Worm (Caenorhabditis elegans) whole organism, L4 larva: Measurements from ENCODE around the gene F16B4.6.

ENCODE experiments used
- R02D3.7 ChIP-seq: fragments of 150-350 bp; sonication (generic microtip); optimal IDR thresholded peaks from 3 replicates; lab custom pipeline; 2014; ENCODE audit warnings: missing biosample characterization, missing genetic modification characterization
- T20F7.1 ChIP-seq: fragments of 200-800 bp; sonication (Bioruptor generic); optimal IDR thresholded peaks from 2 replicates; lab custom pipeline; 2018; ENCODE audit warnings: mild to moderate bottlenecking, missing genetic modification characterization, missing compliant biosample characterization
- ZK337.2 ChIP-seq: fragments of 200-800 bp; sonication (Bioruptor generic); IDR thresholded peaks from 2 replicates; pipeline ENCODE4 v1.3.6; 2022; ENCODE audit warnings: missing genetic modification reagents, missing genetic modification characterization, missing compliant biosample characterization
- aha-1 ChIP-seq: fragments of 150-350 bp; peaks from one replicate; lab custom pipeline; 2014; ENCODE audit warnings: missing biosample characterization, missing genetic modification characterization
- attf-4 ChIP-seq: sonication (generic microtip); optimal IDR thresholded peaks from 3 replicates; lab custom pipeline; 2017; ENCODE audit warnings: missing biosample characterization, missing genetic modification characterization
- ceh-82 ChIP-seq: sonication (generic microtip); optimal IDR thresholded peaks from 2 replicates; lab custom pipeline; 2017; ENCODE audit warnings: missing biosample characterization, missing genetic modification characterization
- cey-2 ChIP-seq: sonication (generic microtip); optimal IDR thresholded peaks from 3 replicates; lab custom pipeline; 2017; ENCODE audit warnings: missing genetic modification characterization, mild to moderate bottlenecking, missing compliant biosample characterization, antibody characterized with exemption, borderline replicate concordance; ENCODE audit not compliant: insufficient read depth
- daf-12 ChIP-seq: fragments of 150-350 bp; optimal IDR thresholded peaks from 2 replicates; lab custom pipeline; 2014; ENCODE audit warnings: missing biosample characterization, missing genetic modification reagents, missing genetic modification characterization
- daf-16 ChIP-seq, 3 experiments: sonication (generic microtip); optimal IDR thresholded peaks; 2 replicates each; lab custom pipeline; 2016 to 2017; ENCODE audit warnings: missing genetic modification characterization in 3 of 3, missing genetic modification reagents in 3 of 3, mild to moderate bottlenecking in 2 of 3, missing compliant biosample characterization in 2 of 3, missing biosample characterization in 1 of 3, moderate library complexity in 1 of 3
- daf-8 ChIP-seq: fragments of 200-800 bp; sonication (Bioruptor generic); IDR thresholded peaks from 2 replicates; pipeline ENCODE4 v1.3.6; 2022; ENCODE audit warnings: missing genetic modification characterization, missing compliant biosample characterization
- dmd-6 ChIP-seq: fragments of 200-800 bp; sonication (Bioruptor generic); IDR thresholded peaks from 2 replicates; pipeline ENCODE4 v1.3.6; 2022; ENCODE audit warnings: missing genetic modification reagents, missing genetic modification characterization, missing compliant biosample characterization
- dmd-8 ChIP-seq: fragments of 200-800 bp; sonication (Bioruptor generic); IDR thresholded peaks from 2 replicates; pipeline ENCODE4 v1.3.6; 2022; ENCODE audit warnings: missing genetic modification characterization, missing compliant biosample characterization
- dve-1 ChIP-seq: sonication (generic microtip); optimal IDR thresholded peaks from 2 replicates; lab custom pipeline; 2017; ENCODE audit warnings: antibody characterized with exemption, mild to moderate bottlenecking, missing genetic modification characterization, missing compliant biosample characterization; ENCODE audit not compliant: insufficient read depth
- fos-1 ChIP-seq: fragments of 150-350 bp; optimal IDR thresholded peaks from 2 replicates; lab custom pipeline; 2014; ENCODE audit warnings: missing biosample characterization, missing genetic modification characterization
- hlh-11 ChIP-seq: fragments of 200-800 bp; sonication (Bioruptor generic); optimal IDR thresholded peaks from 2 replicates; lab custom pipeline; 2018; ENCODE audit warnings: mild to moderate bottlenecking, missing genetic modification characterization, missing compliant biosample characterization
- hlh-30 ChIP-seq: sonication (generic microtip); optimal IDR thresholded peaks from 2 replicates; lab custom pipeline; 2017; ENCODE audit warnings: antibody characterized with exemption, mild to moderate bottlenecking, missing genetic modification characterization, missing compliant biosample characterization; ENCODE audit not compliant: insufficient read depth
- hmg-1.1 ChIP-seq: fragments of 200-800 bp; sonication (Bioruptor generic); IDR thresholded peaks from 2 replicates; pipeline ENCODE4 v1.3.6; 2022; ENCODE audit warnings: missing genetic modification reagents, missing genetic modification characterization, missing compliant biosample characterization
- lin-1 ChIP-seq: fragments of 200-800 bp; sonication (Bioruptor generic); IDR thresholded peaks from 2 replicates; pipeline ENCODE4 v1.3.6; 2022; ENCODE audit warnings: missing genetic modification reagents, missing genetic modification characterization, missing compliant biosample characterization
- lin-13 ChIP-seq: fragments of 150-350 bp; optimal IDR thresholded peaks from 2 replicates; lab custom pipeline; 2014; ENCODE audit warnings: missing biosample characterization, missing genetic modification reagents, missing genetic modification characterization
- lin-39 ChIP-seq: fragments of 150-350 bp; optimal IDR thresholded peaks from 2 replicates; lab custom pipeline; 2014; ENCODE audit warnings: missing biosample characterization, missing genetic modification reagents, missing genetic modification characterization
- madf-9 ChIP-seq: fragments of 200-800 bp; sonication (Bioruptor generic); conservative IDR thresholded peaks from 2 replicates; pipeline ENCODE4 v1.3.6; 2022; ENCODE audit warnings: missing genetic modification reagents, missing genetic modification characterization, missing compliant biosample characterization
- mdl-1 ChIP-seq, 2 experiments: fragments of 150-350 bp in 1 of 2; sonication (generic microtip) in 1 of 2; optimal IDR thresholded peaks; 2 replicates each; lab custom pipeline; 2014 to 2017; ENCODE audit warnings: missing biosample characterization in 2 of 2, missing genetic modification characterization in 2 of 2
- mep-1 ChIP-seq: fragments of 150-350 bp; sonication (generic microtip); optimal IDR thresholded peaks from 3 replicates; lab custom pipeline; 2014; ENCODE audit warnings: missing biosample characterization, missing genetic modification characterization
- mes-2 ChIP-seq: sonication (generic microtip); optimal IDR thresholded peaks from 2 replicates; lab custom pipeline; 2016; ENCODE audit warnings: missing genotype, mild to moderate bottlenecking, missing genetic modification characterization, missing compliant biosample characterization; ENCODE audit not compliant: poor library complexity, severe bottlenecking
- mxl-2 ChIP-seq: fragments of 200-800 bp; sonication (Bioruptor generic); conservative IDR thresholded peaks from 2 replicates; pipeline ENCODE4 v1.3.6; 2022; ENCODE audit warnings: missing genetic modification reagents, missing genetic modification characterization, missing compliant biosample characterization
- mxl-3 ChIP-seq: fragments of 200-800 bp; sonication (Bioruptor generic); optimal IDR thresholded peaks from 2 replicates; lab custom pipeline; 2018; ENCODE audit warnings: mild to moderate bottlenecking, missing genetic modification characterization, missing compliant biosample characterization
- nhr-25 ChIP-seq: sonication (generic microtip); optimal IDR thresholded peaks from 2 replicates; lab custom pipeline; 2017; ENCODE audit warnings: missing genetic modification characterization, mild to moderate bottlenecking, missing compliant biosample characterization, antibody characterized with exemption, moderate library complexity, borderline replicate concordance; ENCODE audit not compliant: insufficient read depth
- nhr-28 ChIP-seq: fragments of 150-350 bp; optimal IDR thresholded peaks from 2 replicates; lab custom pipeline; 2014; ENCODE audit warnings: missing biosample characterization, missing genetic modification characterization
- nhr-42 ChIP-seq: fragments of 200-800 bp; sonication (Bioruptor generic); IDR thresholded peaks from 2 replicates; pipeline ENCODE4 v1.3.6; 2022; ENCODE audit warnings: missing genetic modification characterization, missing compliant biosample characterization
- nhr-77 ChIP-seq: fragments of 150-350 bp; optimal IDR thresholded peaks from 2 replicates; lab custom pipeline; 2014; ENCODE audit warnings: missing biosample characterization, missing genetic modification characterization
- saeg-2 ChIP-seq: fragments of 200-800 bp; sonication (Bioruptor generic); IDR thresholded peaks from 2 replicates; pipeline ENCODE4 v1.3.6; 2022; ENCODE audit warnings: missing genetic modification reagents, missing genetic modification characterization, missing compliant biosample characterization
- sdz-12 ChIP-seq: fragments of 200-800 bp; sonication (Bioruptor generic); optimal IDR thresholded peaks from 2 replicates; lab custom pipeline; 2018; ENCODE audit warnings: mild to moderate bottlenecking, missing genetic modification characterization, missing compliant biosample characterization
- set-16 ChIP-seq: fragments of 200-800 bp; sonication (Bioruptor generic); IDR thresholded peaks from 2 replicates; pipeline ENCODE4 v1.3.6; 2022; ENCODE audit warnings: missing genetic modification reagents, missing genetic modification characterization, missing compliant biosample characterization
- skn-1 ChIP-seq: fragments of 150-350 bp; optimal IDR thresholded peaks from 2 replicates; lab custom pipeline; 2014; ENCODE audit warnings: missing biosample characterization, missing genetic modification characterization
- snpc-1.2 ChIP-seq: fragments of 200-800 bp; sonication (Bioruptor generic); IDR thresholded peaks from 2 replicates; pipeline ENCODE4 v1.3.6; 2022; ENCODE audit warnings: missing genetic modification reagents, missing genetic modification characterization, missing compliant biosample characterization
- spr-1 ChIP-seq: sonication (generic microtip); optimal IDR thresholded peaks from 2 replicates; lab custom pipeline; 2016; ENCODE audit warnings: mild to moderate bottlenecking, missing genetic modification characterization, missing compliant biosample characterization
- spr-3 ChIP-seq: fragments of 200-800 bp; sonication (Bioruptor generic); optimal IDR thresholded peaks from 2 replicates; lab custom pipeline; 2018; ENCODE audit warnings: mild to moderate bottlenecking, missing genetic modification characterization, missing compliant biosample characterization
- tag-97 ChIP-seq: fragments of 200-800 bp; sonication (Bioruptor generic); IDR thresholded peaks from 2 replicates; pipeline ENCODE4 v1.3.6; 2022; ENCODE audit warnings: missing genetic modification characterization, missing compliant biosample characterization
- unc-62 ChIP-seq, 3 experiments: fragments of 150-350 bp in 1 of 3; sonication (generic microtip); optimal IDR thresholded peaks in 2 of 3; peaks in 1 of 3; 1 replicate in 1 of 3; 2 replicates in 2 of 3; lab custom pipeline; 2014 to 2017; ENCODE audit warnings: missing biosample characterization in 3 of 3, missing genetic modification characterization in 3 of 3, missing genetic modification reagents in 3 of 3, missing genotype in 1 of 3
- zag-1 ChIP-seq: fragments of 150-350 bp; optimal IDR thresholded peaks from 2 replicates; lab custom pipeline; 2014; ENCODE audit warnings: missing biosample characterization, missing genetic modification characterization
- ztf-7 ChIP-seq: fragments of 150-350 bp; optimal IDR thresholded peaks from 2 replicates; lab custom pipeline; 2014; ENCODE audit warnings: missing biosample characterization, missing genetic modification characterization

The F16B4.6 gene

ce11 chrV:1627269-1627668 is 40.3 kb downstream of the F16B4.6 start:
- TF ChIP-seq tag-97, result no peak
- TF ChIP-seq dmd-8 (GFP tag; lab: Robert Waterston, UW), result no peak
- TF ChIP-seq unc-62 (GFP tag; optimal IDR thresholded peaks at IDR 0.05 in 1 of 2; lab: Kevin White, UChicago), result peak in 1 of 2 experiments; percentile 74
- no peak for TF ChIP-seq unc-62 (tag; optimal IDR thresholded peaks at IDR 0.05; lab: Kevin White, UChicago)
- no peak for TF ChIP-seq T20F7.1 (GFP tag; lab: Kevin White, UChicago)
- no peak for TF ChIP-seq spr-3 (GFP tag; lab: Kevin White, UChicago)
- no peak for TF ChIP-seq fos-1 (tag; lab: Kevin White, UChicago)
- TF ChIP-seq hmg-1.1 (GFP tag; lab: Robert Waterston, UW), result no peak
- peak; percentile 25 for TF ChIP-seq aha-1 (tag; lab: Kevin White, UChicago)
- peak in 1 of 2 experiments; percentile 37 for TF ChIP-seq mdl-1 (tag; optimal IDR thresholded peaks at IDR 0.05; lab: Kevin White, UChicago)
- no peak for TF ChIP-seq saeg-2 (GFP tag; lab: Robert Waterston, UW)
- TF ChIP-seq attf-4 (tag; lab: Kevin White, UChicago), result no peak
- TF ChIP-seq daf-8 (GFP tag; lab: Robert Waterston, UW), result no peak
- TF ChIP-seq mxl-3 (GFP tag; lab: Kevin White, UChicago), result peak; percentile 23
- TF ChIP-seq zag-1, result no peak
- TF ChIP-seq dmd-6 (GFP tag; lab: Robert Waterston, UW), result peak; percentile 39
- TF ChIP-seq hlh-11, result peak; percentile 40
- no peak for TF ChIP-seq sdz-12 (GFP tag; lab: Kevin White, UChicago)
- TF ChIP-seq hlh-30 (tag; lab: Kevin White, UChicago), result peak; percentile 55
- no peak for TF ChIP-seq daf-12 (tag; lab: Kevin White, UChicago)
- TF ChIP-seq mep-1 (tag; lab: Kevin White, UChicago), result peak; percentile 23
- TF ChIP-seq R02D3.7 (tag; lab: Kevin White, UChicago), result no peak
- TF ChIP-seq ceh-82 (tag; lab: Kevin White, UChicago), result no peak
- TF ChIP-seq cey-2 (tag; lab: Kevin White, UChicago), result no peak
- no peak for TF ChIP-seq mxl-2 (GFP tag; lab: Robert Waterston, UW)
- TF ChIP-seq nhr-42 (GFP tag; lab: Robert Waterston, UW), result peak; percentile 71; the same call in 1 of the 2 replicates
- TF ChIP-seq mes-2 (tag; lab: Kevin White, UChicago), result peak; percentile 21
- no peak for TF ChIP-seq set-16
- peak; percentile 32 for TF ChIP-seq nhr-25
- TF ChIP-seq nhr-77 (tag; lab: Kevin White, UChicago), result peak; percentile 95
- no peak for TF ChIP-seq lin-39
- peak; percentile 6 for TF ChIP-seq dve-1 (tag; lab: Kevin White, UChicago)
- no peak for TF ChIP-seq snpc-1.2 (GFP tag; lab: Robert Waterston, UW)
- peak; percentile 100 for TF ChIP-seq nhr-28
- TF ChIP-seq spr-1 (tag; lab: Kevin White, UChicago), result no peak
- no peak for TF ChIP-seq madf-9 (GFP tag; lab: Robert Waterston, UW)
- no peak for TF ChIP-seq skn-1
- no peak for TF ChIP-seq lin-13 (GFP tag; lab: Kevin White, UChicago)

ce11 chrV:1629329-1629728 is 42.3 kb downstream of the F16B4.6 start, which contains the start of gene nhr-238:
Gene nhr-238, minus strand, starts transcription at chrV:1629432.
- TF ChIP-seq dve-1 (tag; lab: Kevin White, UChicago) (peak; percentile 44), daf-16 (GFP tag; optimal IDR thresholded peaks at IDR 0.05; lab: Kevin White, UChicago) (no peak), daf-16 (tag; optimal IDR thresholded peaks at IDR 0.05; lab: Kevin White, UChicago) (peak; percentile 17), nhr-42 (GFP tag; lab: Robert Waterston, UW) (peak; percentile 85), nhr-77 (tag; lab: Kevin White, UChicago) (peak; percentile 99), lin-1 (no peak), ztf-7 (peak; percentile 75), ZK337.2 (no peak), nhr-28 (peak; percentile 100)
